Worm (Caenorhabditis elegans) whole organism, L4 larva: Measurements from ENCODE around the gene glr-6.

Experiments
- D1046.2 ChIP-seq: fragments of 200-800 bp; sonication (Bioruptor generic); IDR thresholded peaks from 2 replicates; pipeline ENCODE4 v1.3.6; 2022; ENCODE audit warnings: missing genetic modification characterization, missing compliant biosample characterization
- F37D6.2 ChIP-seq: sonication (generic microtip); optimal IDR thresholded peaks from 2 replicates; lab custom pipeline; 2016; ENCODE audit warnings: mild to moderate bottlenecking, missing genetic modification characterization, missing compliant biosample characterization
- F49E8.2 ChIP-seq: sonication (generic microtip); optimal IDR thresholded peaks from 2 replicates; lab custom pipeline; 2016; ENCODE audit warnings: missing compliant biosample characterization, mild to moderate bottlenecking, missing genetic modification characterization, borderline replicate concordance
- Y48G9A.11 ChIP-seq: fragments of 200-800 bp; sonication (Bioruptor generic); IDR thresholded peaks from 2 replicates; pipeline ENCODE4 v1.3.6; 2022; ENCODE audit warnings: missing genetic modification reagents, missing genetic modification characterization, missing compliant biosample characterization
- ZK337.2 ChIP-seq: fragments of 200-800 bp; sonication (Bioruptor generic); IDR thresholded peaks from 2 replicates; pipeline ENCODE4 v1.3.6; 2022; ENCODE audit warnings: missing genetic modification reagents, missing genetic modification characterization, missing compliant biosample characterization
- aha-1 ChIP-seq: fragments of 150-350 bp; peaks from one replicate; lab custom pipeline; 2014; ENCODE audit warnings: missing biosample characterization, missing genetic modification characterization
- attf-4 ChIP-seq: sonication (generic microtip); optimal IDR thresholded peaks from 3 replicates; lab custom pipeline; 2017; ENCODE audit warnings: missing biosample characterization, missing genetic modification characterization
- ceh-32 ChIP-seq: sonication (generic microtip); optimal IDR thresholded peaks from 2 replicates; lab custom pipeline; 2016; ENCODE audit warnings: mild to moderate bottlenecking, missing genetic modification characterization, missing compliant biosample characterization; ENCODE audit not compliant: poor library complexity
- ceh-62 ChIP-seq: sonication (generic microtip); optimal IDR thresholded peaks from 2 replicates; lab custom pipeline; 2017; ENCODE audit warnings: missing biosample characterization, missing genetic modification characterization
- ceh-82 ChIP-seq: sonication (generic microtip); optimal IDR thresholded peaks from 2 replicates; lab custom pipeline; 2017; ENCODE audit warnings: missing biosample characterization, missing genetic modification characterization
- ces-1 ChIP-seq: fragments of 150-350 bp; sonication (generic microtip); optimal IDR thresholded peaks from 4 replicates; lab custom pipeline; 2014; ENCODE audit warnings: missing biosample characterization, missing genetic modification reagents, missing genetic modification characterization
- ctbp-1 ChIP-seq: fragments of 200-800 bp; sonication (Bioruptor generic); IDR thresholded peaks from 2 replicates; pipeline ENCODE4 v1.3.6; 2022; ENCODE audit warnings: missing genetic modification reagents, missing genetic modification characterization, missing compliant biosample characterization
- daf-16 ChIP-seq, 3 experiments: sonication (generic microtip); optimal IDR thresholded peaks; 2 replicates each; lab custom pipeline; 2016 to 2017; ENCODE audit warnings: missing genetic modification characterization in 3 of 3, missing genetic modification reagents in 3 of 3, mild to moderate bottlenecking in 2 of 3, missing compliant biosample characterization in 2 of 3, missing biosample characterization in 1 of 3, moderate library complexity in 1 of 3
- dpl-1 ChIP-seq: fragments of 150-350 bp; optimal IDR thresholded peaks from 2 replicates; lab custom pipeline; 2014; ENCODE audit warnings: missing biosample characterization, missing genetic modification reagents, missing genetic modification characterization
- duxl-1 ChIP-seq: sonication (generic microtip); optimal IDR thresholded peaks from 2 replicates; lab custom pipeline; 2016; ENCODE audit warnings: mild to moderate bottlenecking, missing genetic modification characterization, moderate library complexity, missing compliant biosample characterization; ENCODE audit not compliant: poor library complexity
- fkh-10 ChIP-seq: fragments of 150-350 bp; optimal IDR thresholded peaks from 2 replicates; lab custom pipeline; 2014; ENCODE audit warnings: missing biosample characterization, missing genetic modification reagents, missing genetic modification characterization
- hif-1 ChIP-seq, 2 experiments: sonication (generic microtip); optimal IDR thresholded peaks; 2 replicates each; lab custom pipeline; 2016 to 2017; ENCODE audit warnings: missing compliant biosample characterization in 2 of 2, missing genetic modification characterization in 2 of 2, missing genetic modification reagents in 2 of 2, missing genotype in 2 of 2, mild to moderate bottlenecking in 1 of 2
- hmg-1.1 ChIP-seq: fragments of 200-800 bp; sonication (Bioruptor generic); IDR thresholded peaks from 2 replicates; pipeline ENCODE4 v1.3.6; 2022; ENCODE audit warnings: missing genetic modification reagents, missing genetic modification characterization, missing compliant biosample characterization
- lim-7 ChIP-seq: fragments of 200-800 bp; sonication (Bioruptor generic); IDR thresholded peaks from 2 replicates; pipeline ENCODE4 v1.3.6; 2022; ENCODE audit warnings: missing genetic modification characterization, missing compliant biosample characterization
- lin-29 ChIP-seq: fragments of 200-800 bp; sonication (Bioruptor generic); IDR thresholded peaks from 2 replicates; pipeline ENCODE4 v1.3.6; 2022; ENCODE audit warnings: missing genetic modification reagents, missing genetic modification characterization, missing compliant biosample characterization
- lin-38 ChIP-seq: fragments of 200-800 bp; sonication (Bioruptor generic); IDR thresholded peaks from 2 replicates; pipeline ENCODE4 v1.3.6; 2022; ENCODE audit warnings: missing genetic modification reagents, missing genetic modification characterization, missing compliant biosample characterization
- lin-39 ChIP-seq: fragments of 150-350 bp; optimal IDR thresholded peaks from 2 replicates; lab custom pipeline; 2014; ENCODE audit warnings: missing biosample characterization, missing genetic modification reagents, missing genetic modification characterization
- lsy-2 ChIP-seq, 2 experiments: fragments of 150-350 bp in 1 of 2; sonication (generic microtip) in 1 of 2; optimal IDR thresholded peaks; 2 replicates each; lab custom pipeline; 2014 to 2017; ENCODE audit warnings: missing biosample characterization in 2 of 2, missing genetic modification characterization in 2 of 2
- mdl-1 ChIP-seq, 2 experiments: fragments of 150-350 bp in 1 of 2; sonication (generic microtip) in 1 of 2; optimal IDR thresholded peaks; 2 replicates each; lab custom pipeline; 2014 to 2017; ENCODE audit warnings: missing biosample characterization in 2 of 2, missing genetic modification characterization in 2 of 2
- mep-1 ChIP-seq: fragments of 150-350 bp; sonication (generic microtip); optimal IDR thresholded peaks from 3 replicates; lab custom pipeline; 2014; ENCODE audit warnings: missing biosample characterization, missing genetic modification characterization
- nhr-111 ChIP-seq: fragments of 200-800 bp; sonication (Bioruptor generic); optimal IDR thresholded peaks from 2 replicates; lab custom pipeline; 2018; ENCODE audit warnings: mild to moderate bottlenecking, missing genetic modification characterization, missing compliant biosample characterization
- nhr-237 ChIP-seq: sonication (generic microtip); optimal IDR thresholded peaks from 2 replicates; lab custom pipeline; 2017; ENCODE audit warnings: missing biosample characterization, missing genetic modification characterization
- nhr-28 ChIP-seq: fragments of 150-350 bp; optimal IDR thresholded peaks from 2 replicates; lab custom pipeline; 2014; ENCODE audit warnings: missing biosample characterization, missing genetic modification characterization
- nhr-42 ChIP-seq: fragments of 200-800 bp; sonication (Bioruptor generic); IDR thresholded peaks from 2 replicates; pipeline ENCODE4 v1.3.6; 2022; ENCODE audit warnings: missing genetic modification characterization, missing compliant biosample characterization
- nhr-77 ChIP-seq: fragments of 150-350 bp; optimal IDR thresholded peaks from 2 replicates; lab custom pipeline; 2014; ENCODE audit warnings: missing biosample characterization, missing genetic modification characterization
- rbr-2 ChIP-seq: sonication (generic microtip); optimal IDR thresholded peaks from 2 replicates; lab custom pipeline; 2016; ENCODE audit warnings: missing genotype, missing genetic modification characterization, missing compliant biosample characterization
- saeg-2 ChIP-seq: fragments of 200-800 bp; sonication (Bioruptor generic); IDR thresholded peaks from 2 replicates; pipeline ENCODE4 v1.3.6; 2022; ENCODE audit warnings: missing genetic modification reagents, missing genetic modification characterization, missing compliant biosample characterization
- snpc-4 ChIP-seq: fragments of 150-350 bp; optimal IDR thresholded peaks from 2 replicates; lab custom pipeline; 2014; ENCODE audit warnings: missing biosample characterization, missing genetic modification characterization
- unc-62 ChIP-seq, 3 experiments: fragments of 150-350 bp in 1 of 3; sonication (generic microtip); optimal IDR thresholded peaks in 2 of 3; peaks in 1 of 3; 1 replicate in 1 of 3; 2 replicates in 2 of 3; lab custom pipeline; 2014 to 2017; ENCODE audit warnings: missing biosample characterization in 3 of 3, missing genetic modification characterization in 3 of 3, missing genetic modification reagents in 3 of 3, missing genotype in 1 of 3
- zag-1 ChIP-seq: fragments of 150-350 bp; optimal IDR thresholded peaks from 2 replicates; lab custom pipeline; 2014; ENCODE audit warnings: missing biosample characterization, missing genetic modification characterization

Gene glr-6

ce11 chrX:6856793-6857192 lies 16.3 kb upstream of the glr-6 start:
- TF ChIP-seq mdl-1 (tag; optimal IDR thresholded peaks at IDR 0.05; lab: Kevin White, UChicago) = no peak
- TF ChIP-seq lin-29 (GFP tag; lab: Robert Waterston, UW) = no peak
- TF ChIP-seq F37D6.2 = no peak
- peak; percentile 31; the same call in 1 of the 2 replicates for TF ChIP-seq ctbp-1
- TF ChIP-seq nhr-77 (tag; lab: Kevin White, UChicago) = no peak
- TF ChIP-seq ceh-82 (tag; lab: Kevin White, UChicago) = no peak
- no peak for TF ChIP-seq zag-1 (tag; lab: Kevin White, UChicago)
- peak; percentile 91 for TF ChIP-seq ces-1 (GFP tag; lab: Kevin White, UChicago)
- TF ChIP-seq attf-4 = no peak
- TF ChIP-seq lim-7 (GFP tag; lab: Robert Waterston, UW) = no peak
- TF ChIP-seq daf-16 (GFP tag; optimal IDR thresholded peaks at IDR 0.05; lab: Kevin White, UChicago) = no peak
- no peak for TF ChIP-seq daf-16 (tag; optimal IDR thresholded peaks at IDR 0.05; lab: Kevin White, UChicago)
- TF ChIP-seq nhr-111 = no peak
- TF ChIP-seq ceh-62 (tag; lab: Kevin White, UChicago) = no peak
- TF ChIP-seq aha-1 (tag; lab: Kevin White, UChicago) = no peak
- TF ChIP-seq duxl-1 (tag; lab: Kevin White, UChicago) = no peak
- TF ChIP-seq mep-1 (tag; lab: Kevin White, UChicago) = no peak
- 0 out of 2 replicates have a peak, but pooled peaks have one; percentile 18 for TF ChIP-seq hmg-1.1 (GFP tag; lab: Robert Waterston, UW)
- no peak for TF ChIP-seq D1046.2
- no peak for TF ChIP-seq snpc-4
- TF ChIP-seq saeg-2 (GFP tag; lab: Robert Waterston, UW) = no peak
- TF ChIP-seq ceh-32 (tag; lab: Kevin White, UChicago) = no peak
- TF ChIP-seq unc-62 (GFP tag; optimal IDR thresholded peaks at IDR 0.05 in 1 of 2; lab: Kevin White, UChicago) = peak in 1 of 2 experiments; percentile 32
- TF ChIP-seq unc-62 (tag; optimal IDR thresholded peaks at IDR 0.05; lab: Kevin White, UChicago) = no peak
- no peak for TF ChIP-seq nhr-237 (tag; lab: Kevin White, UChicago)
- TF ChIP-seq nhr-42 (GFP tag; lab: Robert Waterston, UW) = no peak
- TF ChIP-seq dpl-1 (GFP tag; lab: Kevin White, UChicago) = no peak
- no peak for TF ChIP-seq hif-1 (tag; optimal IDR thresholded peaks at IDR 0.05; lab: Kevin White, UChicago)
- TF ChIP-seq lin-39 (tag; lab: Kevin White, UChicago) = no peak
- TF ChIP-seq fkh-10 (GFP tag; lab: Kevin White, UChicago) = peak; percentile 16
- TF ChIP-seq Y48G9A.11 (GFP tag; lab: Robert Waterston, UW) = no peak
- no peak for TF ChIP-seq ZK337.2 (GFP tag; lab: Robert Waterston, UW)
- TF ChIP-seq nhr-28 (tag; lab: Kevin White, UChicago) = no peak
- TF ChIP-seq, all 104 proteins: peak for 5

ce11 chrX:6853318-6853717 lies 12.8 kb upstream of the glr-6 start, which contains the start of gene rig-3:
Gene rig-3 (plus strand): TSS chrX:6853618.
- TF ChIP-seq lsy-2 (tag; optimal IDR thresholded peaks at IDR 0.05; lab: Kevin White, UChicago) (no peak), unc-62 (GFP tag; optimal IDR thresholded peaks at IDR 0.05 in 1 of 2; lab: Kevin White, UChicago) (peak in 1 of 2 experiments; percentile 87), unc-62 (tag; optimal IDR thresholded peaks at IDR 0.05; lab: Kevin White, UChicago) (no peak), nhr-77 (tag; lab: Kevin White, UChicago) (no peak)

- TF ChIP-seq rbr-2 (tag; lab: Kevin White, UChicago) (no peak), aha-1 (tag; lab: Kevin White, UChicago) (peak; percentile 29), unc-62 (GFP tag; optimal IDR thresholded peaks at IDR 0.05 in 1 of 2; lab: Kevin White, UChicago) (peak in 1 of 2 experiments; percentile 96), unc-62 (tag; optimal IDR thresholded peaks at IDR 0.05; lab: Kevin White, UChicago) (no peak), lin-38 (GFP tag; lab: Robert Waterston, UW) (no peak)
- TF ChIP-seq, all 104 proteins: peak for 2
Observed at ce11 chrX:6850412-6850811, 9.9 kb upstream of the glr-6 start.

ce11 chrX:6848596-6848995 lies 8.1 kb upstream of the glr-6 start:
- TF ChIP-seq F49E8.2 (tag; lab: Kevin White, UChicago) (no peak), aha-1 (tag; lab: Kevin White, UChicago) (peak; percentile 72)
